Worm (Caenorhabditis elegans): ENCODE data around the gene pho-9.
A peak's percentile ranks its signal among the peaks of the same experiment; 100 is the strongest.

The pho-9 gene

ce11 chrIII:2787979-2788491 is 27.4 kb upstream of the pho-9 start, which contains the start of gene tbcc-1:
tbcc-1 (plus strand) TSS chrIII:2788441.
- TF ChIP-seq ztf-4 (tag; optimal IDR thresholded peaks at IDR 0.05) (no peak), alr-1 (tag; optimal IDR thresholded peaks at IDR 0.05) (no peak), ama-1 (optimal IDR thresholded peaks at IDR 0.05) (no peak), sem-4 (tag; optimal IDR thresholded peaks at IDR 0.05) (no peak), ztf-11 (tag; optimal IDR thresholded peaks at IDR 0.05) (no peak), nhr-11 (tag; optimal IDR thresholded peaks at IDR 0.05) (no peak), gmeb-1 (tag; optimal IDR thresholded peaks at IDR 0.05) (no peak)

- TF ChIP-seq lsy-2 (tag; optimal IDR thresholded peaks at IDR 0.05) (peak in 1 of 2 experiments; percentile 13), blmp-1 (tag; optimal IDR thresholded peaks at IDR 0.05; ENCODE audit: insufficient read depth) (no peak), skn-1 (tag; optimal IDR thresholded peaks at IDR 0.05) (no peak), nhr-21 (tag; optimal IDR thresholded peaks at IDR 0.05) (no peak), ama-1 (optimal IDR thresholded peaks at IDR 0.05) (no peak), elt-1 (tag; optimal IDR thresholded peaks at IDR 0.05) (no peak), Y55F3AM.14 (GFP tag; optimal IDR thresholded peaks at IDR 0.05) (no peak), F13H6.1 (tag; optimal IDR thresholded peaks at IDR 0.05) (no peak), fos-1 (tag; optimal IDR thresholded peaks at IDR 0.05) (no peak), snpc-4 (tag; optimal IDR thresholded peaks at IDR 0.05) (no peak), ztf-1 (GFP tag; conservative IDR thresholded peaks at IDR 0.05) (no peak), sma-3 (GFP tag; optimal IDR thresholded peaks at IDR 0.05) (peak; percentile 29), crh-2 (tag; optimal IDR thresholded peaks at IDR 0.05) (no peak), dmd-4 (tag; optimal IDR thresholded peaks at IDR 0.05) (no peak), egl-27 (tag; optimal IDR thresholded peaks at IDR 0.05) (no peak)
Measured at ce11 chrIII:2786740-2787139, 26.1 kb upstream of the pho-9 start, which contains the start of gene nduc-2. nduc-2 (plus strand) TSS chrIII:2786852.

ce11 chrIII:2785840-2786239 is 25.2 kb upstream of the pho-9 start, which contains the start of gene Y71H2AM.20:
Y71H2AM.20 (minus strand) TSS chrIII:2785948.
- TF ChIP-seq sma-9 (GFP tag; optimal IDR thresholded peaks at IDR 0.05), result peak; percentile 92
- no peak for TF ChIP-seq sma-9 (tag; optimal IDR thresholded peaks at IDR 0.05)
- TF ChIP-seq egl-27 (tag; optimal IDR thresholded peaks at IDR 0.05), result peak; percentile 78
- TF ChIP-seq blmp-1 (tag; optimal IDR thresholded peaks at IDR 0.05; ENCODE audit: insufficient read depth), result peak; percentile 60
- peak; percentile 96 for TF ChIP-seq zag-1 (tag; optimal IDR thresholded peaks at IDR 0.05)
- TF ChIP-seq nhr-25 (tag; optimal IDR thresholded peaks at IDR 0.05), result peak; percentile 97
- TF ChIP-seq ceh-82 (tag; optimal IDR thresholded peaks at IDR 0.05), result peak; percentile 84
- peak; percentile 97 for TF ChIP-seq sem-4 (tag; optimal IDR thresholded peaks at IDR 0.05)
- no peak for TF ChIP-seq lin-39 (tag; optimal IDR thresholded peaks at IDR 0.05)
- peak; percentile 84 for TF ChIP-seq skn-1 (tag; optimal IDR thresholded peaks at IDR 0.05)
- TF ChIP-seq nhr-77 (tag; optimal IDR thresholded peaks at IDR 0.05), result peak; percentile 85
- TF ChIP-seq C34F6.9 (tag; optimal IDR thresholded peaks at IDR 0.05), result peak; percentile 99
- no peak for TF ChIP-seq nhr-11 (tag; optimal IDR thresholded peaks at IDR 0.05)
- peak; percentile 96 for TF ChIP-seq ztf-4 (tag; optimal IDR thresholded peaks at IDR 0.05)
- TF ChIP-seq mab-5 (tag; optimal IDR thresholded peaks at IDR 0.05), result peak; percentile 88
- TF ChIP-seq nhr-129 (tag; optimal IDR thresholded peaks at IDR 0.05), result peak; percentile 94
- peak; percentile 49 for TF ChIP-seq nhr-12 (tag; optimal IDR thresholded peaks at IDR 0.05)
- TF ChIP-seq aly-2 (tag; optimal IDR thresholded peaks at IDR 0.05), result no peak
- TF ChIP-seq lin-11 (tag; optimal IDR thresholded peaks at IDR 0.05), result peak; percentile 89
- TF ChIP-seq lin-13 (GFP tag; optimal IDR thresholded peaks at IDR 0.05), result peak; percentile 98
- TF ChIP-seq nhr-21 (tag; optimal IDR thresholded peaks at IDR 0.05), result peak; percentile 93
- TF ChIP-seq unc-62 (GFP tag; optimal IDR thresholded peaks at IDR 0.05), result no peak
- TF ChIP-seq crh-2 (tag; optimal IDR thresholded peaks at IDR 0.05), result peak; percentile 99
- no peak for TF ChIP-seq ztf-11 (tag; optimal IDR thresholded peaks at IDR 0.05)
- no peak for TF ChIP-seq dmd-4 (tag; optimal IDR thresholded peaks at IDR 0.05)
- TF ChIP-seq ZK546.5 (tag; optimal IDR thresholded peaks at IDR 0.05), result peak; percentile 60
- no peak for TF ChIP-seq unc-39 (tag; optimal IDR thresholded peaks at IDR 0.05)
- no peak for TF ChIP-seq elt-3 (tag; optimal IDR thresholded peaks at IDR 0.05)
- peak; percentile 99 for TF ChIP-seq unc-55 (GFP tag; optimal IDR thresholded peaks at IDR 0.05)
- peak; percentile 96 for TF ChIP-seq sma-3 (GFP tag; optimal IDR thresholded peaks at IDR 0.05)
- no peak for TF ChIP-seq mbf-1 (tag; optimal IDR thresholded peaks at IDR 0.05)
- TF ChIP-seq F13H6.1 (tag; optimal IDR thresholded peaks at IDR 0.05), result peak; percentile 93
- TF ChIP-seq nhr-23 (tag; optimal IDR thresholded peaks at IDR 0.05), result no peak
- TF ChIP-seq mdl-1 (tag; optimal IDR thresholded peaks at IDR 0.05), result peak in 1 of 2 experiments; percentile 75
- no peak for TF ChIP-seq elt-1 (tag; optimal IDR thresholded peaks at IDR 0.05)
- peak; percentile 59 for TF ChIP-seq alr-1 (tag; optimal IDR thresholded peaks at IDR 0.05)
- TF ChIP-seq ama-1 (optimal IDR thresholded peaks at IDR 0.05), result peak; percentile 71
- peak; percentile 44 for TF ChIP-seq ceh-16 (tag; optimal IDR thresholded peaks at IDR 0.05)
- TF ChIP-seq nhr-237 (tag; optimal IDR thresholded peaks at IDR 0.05), result peak; percentile 49
- no peak for TF ChIP-seq peb-1 (tag; optimal IDR thresholded peaks at IDR 0.05)
- TF ChIP-seq nhr-6 (tag; optimal IDR thresholded peaks at IDR 0.05), result peak; percentile 94
- TF ChIP-seq gmeb-1 (tag; optimal IDR thresholded peaks at IDR 0.05), result peak; percentile 89
- peak; percentile 45 for TF ChIP-seq R02D3.7 (tag; optimal IDR thresholded peaks at IDR 0.05)
- TF ChIP-seq lsy-2 (tag; optimal IDR thresholded peaks at IDR 0.05), result peak; percentile 92 to 98
